Fruit fly (Drosophila melanogaster) Kc167 (cell line): Measurements from ENCODE around the gene CG42393.

ENCODE experiments used
- Myc ChIP-seq: fragments of >200 bp; optimal IDR thresholded peaks from 2 replicates; lab custom pipeline; 2017; ENCODE audit warnings: missing external identifiers
- Sin3A ChIP-seq: fragments of >200 bp; optimal IDR thresholded peaks from 2 replicates; lab custom pipeline; 2018; ENCODE audit warnings: missing external identifiers
- h ChIP-seq: fragments of >200 bp; optimal IDR thresholded peaks from 3 replicates; lab custom pipeline; 2018; ENCODE audit warnings: missing external identifiers
- insv ChIP-seq: fragments of >200 bp; optimal IDR thresholded peaks from 3 replicates; lab custom pipeline; 2018; ENCODE audit warnings: missing external identifiers
- psq ChIP-seq: fragments of >200 bp; optimal IDR thresholded peaks from 2 replicates; lab custom pipeline; 2017; ENCODE audit warnings: missing external identifiers
- ttk ChIP-seq: sonication (Bioruptor generic); optimal IDR thresholded peaks from 2 replicates; lab custom pipeline; 2017; ENCODE audit warnings: missing external identifiers

Gene CG42393

dm6 chr3L:18073559-18074134 lies 31.1 kb downstream of the CG42393 start, which contains the start of gene CG44004:
Gene CG44004 (minus strand): TSS chr3L:18073863.
- no peak for TF ChIP-seq Myc (lab: Kevin White, UChicago)
- TF ChIP-seq psq (lab: Kevin White, UChicago): no peak
- no peak for TF ChIP-seq Sin3A (lab: Kevin White, UChicago)
- no peak for TF ChIP-seq insv (lab: Kevin White, UChicago)
- no peak for TF ChIP-seq h (lab: Kevin White, UChicago)
- no peak for TF ChIP-seq ttk

dm6 chr3L:18074988-18075387 lies 32.5 kb downstream of the CG42393 start:
- TF ChIP-seq insv (lab: Kevin White, UChicago): no peak
- no peak for TF ChIP-seq psq (lab: Kevin White, UChicago)
- no peak for TF ChIP-seq ttk
- no peak for TF ChIP-seq Sin3A (lab: Kevin White, UChicago)
- TF ChIP-seq Myc (lab: Kevin White, UChicago): no peak
- TF ChIP-seq h (lab: Kevin White, UChicago): no peak

dm6 chr3L:18075853-18076252 lies 33.3 kb downstream of the CG42393 start:
- TF ChIP-seq Myc (lab: Kevin White, UChicago) (no peak), h (lab: Kevin White, UChicago) (no peak), ttk (no peak), psq (lab: Kevin White, UChicago) (no peak), insv (lab: Kevin White, UChicago) (no peak), Sin3A (lab: Kevin White, UChicago) (no peak)

dm6 chr3L:18076649-18077048 lies 34.1 kb downstream of the CG42393 start:
- TF ChIP-seq ttk (no peak), insv (lab: Kevin White, UChicago) (no peak), Myc (lab: Kevin White, UChicago) (no peak), Sin3A (lab: Kevin White, UChicago) (no peak), h (lab: Kevin White, UChicago) (no peak), psq (lab: Kevin White, UChicago) (no peak)

- TF ChIP-seq Myc (lab: Kevin White, UChicago): no peak
- no peak for TF ChIP-seq h (lab: Kevin White, UChicago)
- TF ChIP-seq Sin3A (lab: Kevin White, UChicago): no peak
- no peak for TF ChIP-seq insv (lab: Kevin White, UChicago)
- no peak for TF ChIP-seq psq (lab: Kevin White, UChicago)
- no peak for TF ChIP-seq ttk
These were observed 35.3 kb downstream of the CG42393 start for dm6 chr3L:18077649-18078417.

- no peak for TF ChIP-seq ttk
These were observed 36.1 kb downstream of the CG42393 start for dm6 chr3L:18078614-18079013.

- TF ChIP-seq Myc (lab: Kevin White, UChicago) (no peak), Sin3A (lab: Kevin White, UChicago) (no peak), psq (lab: Kevin White, UChicago) (no peak), ttk (no peak), h (lab: Kevin White, UChicago) (no peak), insv (lab: Kevin White, UChicago) (no peak)
These were observed 36.6 kb downstream of the CG42393 start for dm6 chr3L:18079123-18079522.

- TF ChIP-seq insv (lab: Kevin White, UChicago): no peak
- TF ChIP-seq Myc (lab: Kevin White, UChicago): no peak
- TF ChIP-seq ttk: no peak
- no peak for TF ChIP-seq psq (lab: Kevin White, UChicago)
- no peak for TF ChIP-seq h (lab: Kevin White, UChicago)
- no peak for TF ChIP-seq Sin3A (lab: Kevin White, UChicago)
These were observed 37.3 kb downstream of the CG42393 start for dm6 chr3L:18079610-18080497.

dm6 chr3L:18081494-18081893 lies 39.0 kb downstream of the CG42393 start:
- TF ChIP-seq Myc (lab: Kevin White, UChicago) (no peak), Sin3A (lab: Kevin White, UChicago) (no peak), ttk (no peak), insv (lab: Kevin White, UChicago) (no peak), h (lab: Kevin White, UChicago) (no peak), psq (lab: Kevin White, UChicago) (no peak)

dm6 chr3L:18081957-18082356 lies 39.4 kb downstream of the CG42393 start:
- no peak for TF ChIP-seq ttk
- no peak for TF ChIP-seq Myc (lab: Kevin White, UChicago)
- no peak for TF ChIP-seq Sin3A (lab: Kevin White, UChicago)
- no peak for TF ChIP-seq psq (lab: Kevin White, UChicago)
- no peak for TF ChIP-seq h (lab: Kevin White, UChicago)
- TF ChIP-seq insv (lab: Kevin White, UChicago): no peak

dm6 chr3L:18083402-18083801 lies 40.9 kb downstream of the CG42393 start:
- TF ChIP-seq Sin3A (lab: Kevin White, UChicago) (no peak), psq (lab: Kevin White, UChicago) (no peak), insv (lab: Kevin White, UChicago) (no peak), h (lab: Kevin White, UChicago) (no peak), ttk (no peak), Myc (lab: Kevin White, UChicago) (no peak)
